Fruit fly (Drosophila melanogaster) whole organism, embryonic: ENCODE measurements around the gene Pex3.

Source experiments
- Antp ChIP-seq: fragments of 200-800 bp; sonication (Bioruptor generic); optimal IDR thresholded peaks from 3 replicates; lab custom pipeline; 2016; ENCODE audit warnings: missing biosample characterization, missing genetic modification characterization
- Atf6 ChIP-seq: fragments of 200-800 bp; sonication (Bioruptor generic); IDR thresholded peaks from 2 replicates; pipeline ENCODE4 v1.3.6; 2022; ENCODE audit warnings: missing biosample characterization, missing genetic modification characterization
- CG10274 ChIP-seq: fragments of 200-800 bp; sonication (Bioruptor generic); optimal IDR thresholded peaks from 3 replicates; lab custom pipeline; 2017; ENCODE audit warnings: missing biosample characterization, mild to moderate bottlenecking, missing genetic modification characterization
- CG12391 ChIP-seq: fragments of 200-800 bp; sonication (Bioruptor generic); optimal IDR thresholded peaks from 3 replicates; lab custom pipeline; 2018; ENCODE audit warnings: missing biosample characterization, mild to moderate bottlenecking, missing genetic modification characterization, moderate library complexity
- CG13894 ChIP-seq: fragments of 200-800 bp; sonication (Bioruptor generic); optimal IDR thresholded peaks from 3 replicates; lab custom pipeline; 2018; ENCODE audit warnings: missing biosample characterization, mild to moderate bottlenecking, missing genetic modification characterization, moderate library complexity
- CG14965 ChIP-seq: fragments of 200-800 bp; sonication (Bioruptor generic); optimal IDR thresholded peaks from 2 replicates; lab custom pipeline; 2016; ENCODE audit warnings: missing biosample characterization, missing genetic modification characterization, borderline replicate concordance
- CG1602 ChIP-seq: fragments of 200-800 bp; sonication (Bioruptor generic); optimal IDR thresholded peaks from 3 replicates; lab custom pipeline; 2016; ENCODE audit warnings: missing biosample characterization, missing genetic modification characterization
- CG17912 ChIP-seq: fragments of 200-800 bp; sonication (Bioruptor generic); optimal IDR thresholded peaks from 2 replicates; lab custom pipeline; 2018; ENCODE audit warnings: missing biosample characterization, mild to moderate bottlenecking, missing genetic modification characterization
- CG18011 ChIP-seq: fragments of 200-800 bp; sonication (Bioruptor generic); optimal IDR thresholded peaks from 2 replicates; lab custom pipeline; 2017; ENCODE audit warnings: missing biosample characterization, missing genetic modification characterization, mild to moderate bottlenecking, moderate library complexity, missing genotype
- CG30020 ChIP-seq: fragments of 200-800 bp; optimal IDR thresholded peaks from 2 replicates; lab custom pipeline; 2019; ENCODE audit warnings: missing biosample characterization, mild to moderate bottlenecking, missing genetic modification characterization, moderate library complexity
- CG30403 ChIP-seq: fragments of 200-800 bp; sonication (Bioruptor generic); optimal IDR thresholded peaks from 3 replicates; lab custom pipeline; 2016; ENCODE audit warnings: missing biosample characterization, missing genetic modification characterization
- CG6689 ChIP-seq: fragments of 200-800 bp; sonication (Bioruptor generic); IDR thresholded peaks from 2 replicates; pipeline ENCODE4 v1.3.6; 2022; ENCODE audit warnings: missing biosample characterization, missing genetic modification characterization
- CG7271 ChIP-seq: fragments of 200-800 bp; sonication (Bioruptor generic); optimal IDR thresholded peaks from 2 replicates; lab custom pipeline; 2018; ENCODE audit warnings: missing biosample characterization, mild to moderate bottlenecking, missing genetic modification characterization, moderate library complexity
- CG7987 ChIP-seq: fragments of 200-800 bp; sonication (Bioruptor generic); optimal IDR thresholded peaks from 2 replicates; lab custom pipeline; 2018; ENCODE audit warnings: missing biosample characterization, mild to moderate bottlenecking, missing genetic modification characterization, moderate library complexity
- CG8924 ChIP-seq: fragments of 200-800 bp; optimal IDR thresholded peaks from 3 replicates; lab custom pipeline; 2019; ENCODE audit warnings: missing biosample characterization, mild to moderate bottlenecking, missing genetic modification characterization, moderate library complexity
- CkIIα-i1 ChIP-seq: fragments of 200-800 bp; sonication (Bioruptor generic); IDR thresholded peaks from 2 replicates; pipeline ENCODE4 v1.3.6; 2022; ENCODE audit warnings: missing biosample characterization, missing genetic modification characterization
- Dip2 ChIP-seq: fragments of 200-800 bp; sonication (Bioruptor generic); IDR thresholded peaks from 2 replicates; pipeline ENCODE4 v1.3.6; 2022; ENCODE audit warnings: missing biosample characterization, missing genetic modification characterization
- Doc2 ChIP-seq: fragments of 200-800 bp; sonication (Bioruptor generic); IDR thresholded peaks from 2 replicates; pipeline ENCODE4 v1.3.6; 2022; ENCODE audit warnings: missing biosample characterization, missing genetic modification characterization
- Fer2 ChIP-seq: fragments of 200-800 bp; sonication (Bioruptor generic); optimal IDR thresholded peaks from 2 replicates; lab custom pipeline; 2018; ENCODE audit warnings: missing biosample characterization, mild to moderate bottlenecking, missing genetic modification characterization, moderate library complexity
- H2.0 ChIP-seq: fragments of 200-800 bp; sonication (Bioruptor generic); IDR thresholded peaks from 2 replicates; pipeline ENCODE4 v1.3.6; 2022; ENCODE audit warnings: missing biosample characterization, missing genetic modification characterization
- HLHmδ ChIP-seq: fragments of 200-800 bp; sonication (Bioruptor generic); optimal IDR thresholded peaks from 2 replicates; lab custom pipeline; 2018; ENCODE audit warnings: missing biosample characterization, mild to moderate bottlenecking, missing genetic modification characterization, moderate library complexity
- HmgZ ChIP-seq: fragments of 200-800 bp; sonication (Bioruptor generic); optimal IDR thresholded peaks from 2 replicates; lab custom pipeline; 2018; ENCODE audit warnings: missing biosample characterization, mild to moderate bottlenecking, missing genetic modification characterization
- Rx ChIP-seq: fragments of 200-800 bp; sonication (Bioruptor generic); IDR thresholded peaks from 2 replicates; pipeline ENCODE4 v1.3.6; 2022; ENCODE audit warnings: missing biosample characterization, missing genetic modification characterization
- ash1 ChIP-seq: fragments of 200-800 bp; sonication (Bioruptor generic); optimal IDR thresholded peaks from 2 replicates; lab custom pipeline; 2018; ENCODE audit warnings: missing biosample characterization, mild to moderate bottlenecking, missing genetic modification characterization
- corto ChIP-seq: fragments of 200-800 bp; sonication (Bioruptor generic); optimal IDR thresholded peaks from 2 replicates; lab custom pipeline; 2016; ENCODE audit warnings: missing biosample characterization, mild to moderate bottlenecking, missing genetic modification characterization, moderate library complexity
- croc ChIP-seq: fragments of 200-800 bp; sonication (Bioruptor generic); conservative IDR thresholded peaks from 3 replicates; pipeline ENCODE4 v1.3.6; 2022; ENCODE audit warnings: missing biosample characterization, missing genetic modification characterization
- crol ChIP-seq: fragments of 200-800 bp; sonication (Bioruptor generic); IDR thresholded peaks from 2 replicates; pipeline ENCODE4 v1.3.6; 2022; ENCODE audit warnings: missing biosample characterization, missing genetic modification characterization
- da ChIP-seq: fragments of 200-800 bp; sonication (Bioruptor generic); optimal IDR thresholded peaks from 2 replicates; lab custom pipeline; 2016; ENCODE audit warnings: missing biosample characterization, missing genetic modification characterization
- dan ChIP-seq: fragments of 200-800 bp; sonication (Bioruptor generic); IDR thresholded peaks from 2 replicates; pipeline ENCODE4 v1.3.6; 2022; ENCODE audit warnings: missing biosample characterization, missing genetic modification characterization
- exex ChIP-seq: fragments of 200-800 bp; sonication (Bioruptor generic); optimal IDR thresholded peaks from 4 replicates; lab custom pipeline; 2018; ENCODE audit warnings: missing biosample characterization, mild to moderate bottlenecking, missing genetic modification characterization, moderate library complexity
- fd102C ChIP-seq: fragments of 200-800 bp; sonication (Bioruptor generic); optimal IDR thresholded peaks from 2 replicates; lab custom pipeline; 2018; ENCODE audit warnings: missing biosample characterization, mild to moderate bottlenecking, missing genetic modification characterization, moderate library complexity
- gfzf ChIP-seq: fragments of 200-800 bp; sonication (Bioruptor generic); optimal IDR thresholded peaks from 2 replicates; lab custom pipeline; 2016; ENCODE audit warnings: missing biosample characterization, mild to moderate bottlenecking, missing genetic modification characterization, moderate library complexity
- ham ChIP-seq: fragments of 200-800 bp; sonication (Bioruptor generic); IDR thresholded peaks from 2 replicates; pipeline ENCODE4 v1.3.6; 2022; ENCODE audit warnings: missing biosample characterization, missing genetic modification characterization
- kah ChIP-seq: fragments of 200-800 bp; sonication (Bioruptor generic); optimal IDR thresholded peaks from 2 replicates; lab custom pipeline; 2018; ENCODE audit warnings: missing biosample characterization, mild to moderate bottlenecking, missing genetic modification characterization
- kay ChIP-seq: fragments of 200-800 bp; sonication (Bioruptor generic); optimal IDR thresholded peaks from 2 replicates; lab custom pipeline; 2016; ENCODE audit warnings: missing biosample characterization, missing genetic modification characterization
- ken ChIP-seq: fragments of 200-800 bp; sonication (Bioruptor generic); IDR thresholded peaks from 3 replicates; pipeline ENCODE4 v1.3.6; 2022; ENCODE audit warnings: missing biosample characterization, missing genetic modification characterization
- kni ChIP-seq: fragments of 200-800 bp; sonication (Bioruptor generic); optimal IDR thresholded peaks from 3 replicates; lab custom pipeline; 2017; ENCODE audit warnings: mild to moderate bottlenecking, missing biosample characterization, missing genetic modification reagents, missing genetic modification characterization
- oc ChIP-seq: fragments of 200-800 bp; sonication (Bioruptor generic); optimal IDR thresholded peaks from 2 replicates; lab custom pipeline; 2018; ENCODE audit warnings: missing biosample characterization, mild to moderate bottlenecking, missing genetic modification characterization, moderate library complexity
- otp ChIP-seq: fragments of 200-800 bp; sonication (Bioruptor generic); IDR thresholded peaks from 3 replicates; pipeline ENCODE4, ENCODE4 v1.3.6; 2022; ENCODE audit warnings: missing biosample characterization, missing genetic modification characterization
- salm ChIP-seq: fragments of 200-800 bp; sonication (Bioruptor generic); optimal IDR thresholded peaks from 2 replicates; lab custom pipeline; 2018; ENCODE audit warnings: missing biosample characterization, mild to moderate bottlenecking, missing genetic modification characterization
- scrt ChIP-seq: fragments of 200-800 bp; sonication (Bioruptor generic); optimal IDR thresholded peaks from 2 replicates; lab custom pipeline; 2018; ENCODE audit warnings: missing biosample characterization, mild to moderate bottlenecking, missing genetic modification characterization, moderate library complexity
- seq ChIP-seq: fragments of 200-800 bp; sonication (Bioruptor generic); IDR thresholded peaks from 2 replicates; pipeline ENCODE4 v1.3.6; 2022; ENCODE audit warnings: missing biosample characterization, missing genetic modification characterization
- shn ChIP-seq: fragments of 200-800 bp; sonication (Bioruptor generic); optimal IDR thresholded peaks from 3 replicates; lab custom pipeline; 2016; ENCODE audit warnings: missing biosample characterization, missing genetic modification characterization
- so ChIP-seq: fragments of 200-800 bp; sonication (Bioruptor generic); IDR thresholded peaks from 3 replicates; pipeline ENCODE4 v1.3.6; 2022; ENCODE audit warnings: missing biosample characterization, missing genetic modification characterization
- sug ChIP-seq: fragments of 200-800 bp; optimal IDR thresholded peaks from 2 replicates; lab custom pipeline; 2019; ENCODE audit warnings: missing biosample characterization, mild to moderate bottlenecking, missing genetic modification characterization, moderate library complexity
- tin ChIP-seq: fragments of 200-800 bp; sonication (Bioruptor generic); optimal IDR thresholded peaks from 3 replicates; lab custom pipeline; 2016; ENCODE audit warnings: missing biosample characterization, missing genetic modification characterization
- wdn ChIP-seq: fragments of 200-800 bp; sonication (Bioruptor generic); IDR thresholded peaks from 2 replicates; pipeline ENCODE4 v1.3.6; 2022; ENCODE audit warnings: missing biosample characterization, missing genetic modification characterization
- wor ChIP-seq: fragments of 200-800 bp; sonication (Bioruptor generic); IDR thresholded peaks from 2 replicates; pipeline ENCODE4 v1.3.6; 2022; ENCODE audit warnings: missing biosample characterization, missing genetic modification characterization

The Pex3 gene

DNA sequence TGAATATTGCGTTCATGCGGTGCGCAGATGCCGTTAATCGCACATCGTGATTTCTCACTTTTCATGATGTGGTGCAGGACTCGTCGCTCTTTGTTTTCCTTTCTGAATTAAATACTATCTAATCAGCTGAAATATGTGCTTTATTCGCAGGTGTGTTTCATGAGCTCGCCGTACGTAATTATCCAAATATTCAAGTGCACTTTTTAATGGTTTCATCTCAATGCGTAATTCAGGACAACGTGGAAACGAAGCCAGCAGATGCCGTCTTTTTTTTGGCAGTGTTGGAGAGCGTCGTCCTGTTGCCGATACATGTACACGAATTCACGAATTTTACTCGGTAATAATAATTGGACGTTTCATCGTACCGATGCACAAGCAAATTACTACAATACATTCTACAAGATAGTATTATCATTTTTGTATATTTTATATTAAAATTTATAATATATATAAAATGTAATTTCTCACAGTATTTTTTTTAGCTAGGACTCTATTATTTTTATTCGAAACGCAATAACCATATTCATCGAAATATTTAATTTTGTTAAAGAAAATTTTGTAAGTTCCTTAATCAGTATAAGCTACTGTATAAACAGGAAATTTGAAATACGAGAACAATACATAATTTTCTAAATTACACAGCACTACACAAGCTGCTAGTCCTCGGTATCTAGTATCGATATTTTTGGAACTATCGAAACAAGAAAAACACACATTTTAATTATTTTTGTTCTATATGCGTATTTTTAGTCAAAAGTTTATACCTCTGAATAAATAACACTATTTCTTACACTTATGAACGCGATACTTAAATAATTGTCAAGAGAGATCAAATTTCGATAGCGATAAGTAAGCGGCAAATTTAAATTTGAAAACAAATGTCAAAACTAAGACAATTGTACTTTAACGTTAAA is 7.2 kb upstream of the Pex3 start, which contains the start of gene CG12316 (continued):
- TF ChIP-seq CG10274 (GFP tag; lab: Kevin White, UChicago), result peak; percentile 79
- peak; percentile 93 for TF ChIP-seq shn (GFP tag; lab: Kevin White, UChicago)
- peak; percentile 77 for TF ChIP-seq H2.0
- TF ChIP-seq tin (GFP tag; lab: Kevin White, UChicago), result peak; percentile 91
- peak; percentile 91 for TF ChIP-seq sug (tag; lab: Kevin White, UChicago)
- TF ChIP-seq exex (tag; lab: Kevin White, UChicago), result peak; percentile 74
- peak; percentile 85 for TF ChIP-seq so (GFP tag; lab: Robert Waterston, UW)
- TF ChIP-seq ken (GFP tag; lab: Robert Waterston, UW), result peak; percentile 85
- no peak for TF ChIP-seq Dip2
- TF ChIP-seq crol, result no peak
- TF ChIP-seq fd102C (GFP tag; lab: Kevin White, UChicago), result peak; percentile 76
- peak; percentile 92 for TF ChIP-seq CG30403 (GFP tag; lab: Kevin White, UChicago)
- TF ChIP-seq ash1 (GFP tag; lab: Kevin White, UChicago), result peak; percentile 67
- peak; percentile 87 for TF ChIP-seq seq (GFP tag; lab: Robert Waterston, UW)
- TF ChIP-seq CG12391 (tag; lab: Kevin White, UChicago), result peak; percentile 94
- peak; percentile 91 for TF ChIP-seq da (GFP tag; lab: Kevin White, UChicago)
- peak; percentile 91 for TF ChIP-seq Atf6 (GFP tag; lab: Robert Waterston, UW)
- TF ChIP-seq otp, result peak; percentile 83; the same call in 2 of the 3 replicates
- TF ChIP-seq salm, result peak; percentile 90
- peak; percentile 56 for TF ChIP-seq CG14965
- peak; percentile 89 for TF ChIP-seq oc (tag; lab: Kevin White, UChicago)
- peak; percentile 72 for TF ChIP-seq kah (GFP tag; lab: Kevin White, UChicago)
- no peak for TF ChIP-seq gfzf (GFP tag; lab: Kevin White, UChicago)
- TF ChIP-seq Rx, result peak; percentile 80
- peak; percentile 81 for TF ChIP-seq Fer2
- TF ChIP-seq CG7271, result peak; percentile 73
- no peak for TF ChIP-seq dan (GFP tag; lab: Robert Waterston, UW)
- peak; percentile 95 for TF ChIP-seq CG8924 (tag; lab: Kevin White, UChicago)
- TF ChIP-seq CkIIα-i1 (GFP tag; lab: Robert Waterston, UW), result 0 out of 2 replicates have a peak, but pooled peaks have one; percentile 34
- peak; percentile 77 for TF ChIP-seq CG1602 (GFP tag; lab: Kevin White, UChicago)
- TF ChIP-seq CG30020 (tag; lab: Kevin White, UChicago), result peak; percentile 77
- TF ChIP-seq wor (GFP tag; lab: Robert Waterston, UW), result peak; percentile 71
- peak; percentile 91 for TF ChIP-seq CG13894
- TF ChIP-seq croc (GFP tag; lab: Robert Waterston, UW), result peak; percentile 76
- TF ChIP-seq kni, result peak; percentile 84
- TF ChIP-seq wdn (GFP tag; lab: Robert Waterston, UW), result peak; percentile 87
- TF ChIP-seq ham (GFP tag; lab: Robert Waterston, UW), result peak; percentile 40; the same call in 1 of the 2 replicates
- TF ChIP-seq HmgZ (tag; lab: Kevin White, UChicago), result peak; percentile 94
- peak; percentile 53 for TF ChIP-seq kay
- TF ChIP-seq corto (GFP tag; lab: Kevin White, UChicago), result peak; percentile 82
- no peak for TF ChIP-seq HLHmδ (GFP tag; lab: Kevin White, UChicago)
- TF ChIP-seq Antp (GFP tag; lab: Kevin White, UChicago), result peak; percentile 90
- peak; percentile 85 for TF ChIP-seq CG7987
- peak; percentile 88 for TF ChIP-seq scrt
- no peak; the same call in 1 of the 2 replicates for TF ChIP-seq Doc2
- TF ChIP-seq CG18011, result peak; percentile 81
- TF ChIP-seq CG6689 (GFP tag; lab: Robert Waterston, UW), result peak; percentile 91
- TF ChIP-seq CG17912 (GFP tag; lab: Kevin White, UChicago), result peak; percentile 88
